Worm (Caenorhabditis elegans) whole organism, L3 larva: ENCODE data around the gene pfs-2.
A peak's percentile ranks its signal among the peaks of the same experiment; 100 is the strongest.

Experiments used
- R02D3.7 ChIP-seq: fragments of 150-350 bp; optimal IDR thresholded peaks from 2 replicates; lab custom pipeline; 2014; ENCODE audit warnings: missing biosample characterization, missing genetic modification characterization
- ZK546.5 ChIP-seq: sonication (generic microtip); optimal IDR thresholded peaks from 2 replicates; lab custom pipeline; 2017; ENCODE audit warnings: missing biosample characterization, missing genetic modification characterization
- aly-2 ChIP-seq: fragments of 150-350 bp; optimal IDR thresholded peaks from 2 replicates; lab custom pipeline; 2014; ENCODE audit warnings: missing biosample characterization, missing genetic modification characterization
- ama-1 ChIP-seq: fragments of 150-350 bp; optimal IDR thresholded peaks from 2 replicates; lab custom pipeline; 2018
- ceh-16 ChIP-seq: sonication (generic microtip); optimal IDR thresholded peaks from 2 replicates; lab custom pipeline; 2017; ENCODE audit warnings: missing biosample characterization, missing genetic modification characterization
- ceh-28 ChIP-seq: fragments of 150-350 bp; optimal IDR thresholded peaks from 2 replicates; lab custom pipeline; 2014; ENCODE audit warnings: missing biosample characterization, missing genetic modification reagents, missing genetic modification characterization
- ceh-82 ChIP-seq: fragments of 150-350 bp; optimal IDR thresholded peaks from 2 replicates; lab custom pipeline; 2014; ENCODE audit warnings: missing biosample characterization, missing genetic modification characterization
- ceh-9 ChIP-seq: sonication (generic microtip); optimal IDR thresholded peaks from 2 replicates; lab custom pipeline; 2018; ENCODE audit warnings: missing biosample characterization, missing genetic modification characterization
- daf-12 ChIP-seq: fragments of 150-350 bp; optimal IDR thresholded peaks from 2 replicates; lab custom pipeline; 2014; ENCODE audit warnings: missing biosample characterization, missing genetic modification reagents, missing genetic modification characterization
- egl-27 ChIP-seq: sonication (generic microtip); optimal IDR thresholded peaks from 4 replicates; lab custom pipeline; 2017; ENCODE audit warnings: missing biosample characterization, missing genetic modification reagents, missing genetic modification characterization
- egl-5 ChIP-seq: fragments of 150-350 bp; optimal IDR thresholded peaks from 2 replicates; lab custom pipeline; 2017; ENCODE audit warnings: missing biosample characterization, missing genetic modification reagents, missing genetic modification characterization, inconsistent platforms
- elt-1 ChIP-seq: fragments of 150-350 bp; optimal IDR thresholded peaks from 2 replicates; lab custom pipeline; 2014; ENCODE audit warnings: missing biosample characterization, missing genetic modification characterization
- elt-2 ChIP-seq: sonication (generic microtip); optimal IDR thresholded peaks from 2 replicates; lab custom pipeline; 2016; ENCODE audit warnings: missing genetic modification reagents, mild to moderate bottlenecking, missing genetic modification characterization, missing compliant biosample characterization
- elt-3 ChIP-seq, 3 experiments: fragments of 150-350 bp in 1 of 3; sonication (generic microtip) in 2 of 3; optimal IDR thresholded peaks; 2 replicates in 2 of 3; 4 replicates in 1 of 3; lab custom pipeline; 2014 to 2017; ENCODE audit warnings: missing biosample characterization in 3 of 3, missing genetic modification characterization in 3 of 3
- eor-1 ChIP-seq, 2 experiments: fragments of 150-350 bp; optimal IDR thresholded peaks; 2 replicates each; lab custom pipeline; 2014 to 2018; ENCODE audit warnings: missing biosample characterization in 2 of 2, missing genetic modification characterization in 2 of 2
- fkh-10 ChIP-seq: sonication (generic microtip); optimal IDR thresholded peaks from 2 replicates; lab custom pipeline; 2017; ENCODE audit warnings: missing biosample characterization, missing genetic modification reagents, missing genetic modification characterization
- fkh-2 ChIP-seq: fragments of 150-350 bp; optimal IDR thresholded peaks from 2 replicates; lab custom pipeline; 2014; ENCODE audit warnings: missing biosample characterization, missing genetic modification reagents, missing genetic modification characterization
- fos-1 ChIP-seq: fragments of 150-350 bp; optimal IDR thresholded peaks from 2 replicates; lab custom pipeline; 2014; ENCODE audit warnings: missing biosample characterization, missing genetic modification characterization
- hmg-11 ChIP-seq: sonication (generic microtip); optimal IDR thresholded peaks from 2 replicates; lab custom pipeline; 2016; ENCODE audit warnings: missing genetic modification characterization, missing compliant biosample characterization
- jun-1 ChIP-seq: fragments of 150-350 bp; optimal IDR thresholded peaks from 2 replicates; lab custom pipeline; 2014; ENCODE audit warnings: missing biosample characterization, missing genetic modification reagents, missing genetic modification characterization
- lin-15B ChIP-seq: fragments of 150-350 bp; optimal IDR thresholded peaks from 2 replicates; lab custom pipeline; 2014; ENCODE audit warnings: missing biosample characterization, missing genetic modification characterization
- lin-39 ChIP-seq: fragments of 150-350 bp; optimal IDR thresholded peaks from 2 replicates; lab custom pipeline; 2018; ENCODE audit warnings: missing biosample characterization, missing genetic modification reagents, missing genetic modification characterization
- lsy-12 ChIP-seq: sonication (generic microtip); optimal IDR thresholded peaks from 2 replicates; lab custom pipeline; 2016; ENCODE audit warnings: mild to moderate bottlenecking, missing genetic modification characterization, missing compliant biosample characterization
- mdl-1 ChIP-seq: fragments of 150-350 bp; optimal IDR thresholded peaks from 2 replicates; lab custom pipeline; 2014; ENCODE audit warnings: missing biosample characterization, missing genetic modification characterization
- mml-1 ChIP-seq: fragments of 150-350 bp; sonication (generic microtip); optimal IDR thresholded peaks from 3 replicates; lab custom pipeline; 2014; ENCODE audit warnings: missing biosample characterization, missing genetic modification characterization
- nfya-1 ChIP-seq: sonication (generic microtip); optimal IDR thresholded peaks from 2 replicates; lab custom pipeline; 2017; ENCODE audit warnings: missing genetic modification characterization, mild to moderate bottlenecking, missing compliant biosample characterization, antibody characterized with exemption, moderate library complexity; ENCODE audit not compliant: insufficient read depth
- nhr-11 ChIP-seq: fragments of 150-350 bp; optimal IDR thresholded peaks from 2 replicates; lab custom pipeline; 2014; ENCODE audit warnings: missing biosample characterization, missing genetic modification characterization
- nhr-12 ChIP-seq: fragments of 150-350 bp; optimal IDR thresholded peaks from 2 replicates; lab custom pipeline; 2014; ENCODE audit warnings: missing biosample characterization, missing genetic modification characterization
- nhr-23 ChIP-seq: fragments of 150-350 bp; optimal IDR thresholded peaks from 2 replicates; lab custom pipeline; 2014; ENCODE audit warnings: missing biosample characterization, missing genetic modification reagents, missing genetic modification characterization
- nhr-237 ChIP-seq: fragments of 150-350 bp; optimal IDR thresholded peaks from 2 replicates; lab custom pipeline; 2014; ENCODE audit warnings: missing biosample characterization, missing genetic modification characterization
- nhr-25 ChIP-seq: sonication (generic microtip); optimal IDR thresholded peaks from 2 replicates; lab custom pipeline; 2017; ENCODE audit warnings: missing biosample characterization, missing genetic modification characterization
- nhr-28 ChIP-seq: fragments of 150-350 bp; optimal IDR thresholded peaks from 2 replicates; lab custom pipeline; 2014; ENCODE audit warnings: missing biosample characterization, missing genetic modification characterization
- nhr-43 ChIP-seq: sonication (generic microtip); optimal IDR thresholded peaks from 2 replicates; lab custom pipeline; 2016; ENCODE audit warnings: mild to moderate bottlenecking, missing genetic modification characterization, missing compliant biosample characterization; ENCODE audit not compliant: poor library complexity, severe bottlenecking
- nhr-67 ChIP-seq: fragments of 150-350 bp; optimal IDR thresholded peaks from 2 replicates; lab custom pipeline; 2014; ENCODE audit warnings: missing biosample characterization, missing genetic modification characterization
- nhr-76 ChIP-seq: fragments of 150-350 bp; sonication (generic microtip); optimal IDR thresholded peaks from 5 replicates; lab custom pipeline; 2014; ENCODE audit warnings: missing biosample characterization, missing genetic modification characterization
- nhr-77 ChIP-seq: fragments of 150-350 bp; optimal IDR thresholded peaks from 2 replicates; lab custom pipeline; 2014; ENCODE audit warnings: missing biosample characterization, missing genetic modification characterization
- pha-4 ChIP-seq: fragments of 150-350 bp; optimal IDR thresholded peaks from 2 replicates; lab custom pipeline; 2014; ENCODE audit warnings: missing biosample characterization, missing genetic modification reagents, missing genetic modification characterization
- pqm-1 ChIP-seq: fragments of 150-350 bp; optimal IDR thresholded peaks from 2 replicates; lab custom pipeline; 2017; ENCODE audit warnings: missing biosample characterization, missing genetic modification characterization, inconsistent platforms
- sea-2 ChIP-seq: fragments of 150-350 bp; sonication (generic microtip); optimal IDR thresholded peaks from 4 replicates; lab custom pipeline; 2014; ENCODE audit warnings: missing biosample characterization, missing genetic modification reagents, missing genetic modification characterization
- skn-1 ChIP-seq: fragments of 150-350 bp; optimal IDR thresholded peaks from 2 replicates; lab custom pipeline; 2014; ENCODE audit warnings: missing biosample characterization, missing genetic modification characterization
- snpc-4 ChIP-seq: fragments of 150-350 bp; optimal IDR thresholded peaks from 2 replicates; lab custom pipeline; 2014; ENCODE audit warnings: missing biosample characterization, missing genetic modification characterization
- tbx-2 ChIP-seq: sonication (generic microtip); optimal IDR thresholded peaks from 2 replicates; lab custom pipeline; 2016; ENCODE audit warnings: mild to moderate bottlenecking, missing genetic modification characterization, missing compliant biosample characterization
- unc-39 ChIP-seq: sonication (generic microtip); optimal IDR thresholded peaks from 4 replicates; lab custom pipeline; 2017; ENCODE audit warnings: missing biosample characterization, missing genetic modification characterization
- unc-62 ChIP-seq: fragments of 150-350 bp; sonication (generic microtip); optimal IDR thresholded peaks from 4 replicates; lab custom pipeline; 2014; ENCODE audit warnings: missing biosample characterization, missing genetic modification reagents, missing genetic modification characterization
- zag-1 ChIP-seq: fragments of 150-350 bp; optimal IDR thresholded peaks from 2 replicates; lab custom pipeline; 2014; ENCODE audit warnings: missing biosample characterization, missing genetic modification characterization
- ztf-11 ChIP-seq: fragments of 150-350 bp; optimal IDR thresholded peaks from 2 replicates; lab custom pipeline; 2014; ENCODE audit warnings: missing biosample characterization, missing genetic modification characterization
- ztf-4 ChIP-seq: fragments of 150-350 bp; optimal IDR thresholded peaks from 2 replicates; lab custom pipeline; 2014; ENCODE audit warnings: missing biosample characterization, missing genetic modification characterization

pfs-2 gene

DNA sequence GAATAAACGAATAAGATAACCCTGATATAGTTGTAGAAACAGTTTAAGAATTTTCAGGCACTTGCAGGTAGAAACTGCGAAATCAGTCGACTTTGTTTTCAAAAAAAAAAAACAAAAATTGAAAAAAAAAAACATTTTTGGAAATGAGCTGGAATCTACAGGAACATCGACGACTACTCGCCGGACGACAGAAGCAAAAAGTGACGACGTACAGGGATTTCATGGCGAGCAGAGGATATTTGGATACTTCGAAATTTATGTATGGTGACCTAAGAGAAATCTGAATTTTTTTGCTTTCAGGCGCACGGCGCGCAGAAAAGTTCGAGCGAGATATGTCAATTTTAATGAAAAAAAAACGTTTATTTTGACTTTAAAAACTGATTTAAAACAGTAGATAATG is 42.9 kb downstream of the pfs-2 start:
- TF ChIP-seq nhr-237 (no peak), ama-1 (lab: Kevin White, UChicago) (peak; percentile 87)

DNA sequence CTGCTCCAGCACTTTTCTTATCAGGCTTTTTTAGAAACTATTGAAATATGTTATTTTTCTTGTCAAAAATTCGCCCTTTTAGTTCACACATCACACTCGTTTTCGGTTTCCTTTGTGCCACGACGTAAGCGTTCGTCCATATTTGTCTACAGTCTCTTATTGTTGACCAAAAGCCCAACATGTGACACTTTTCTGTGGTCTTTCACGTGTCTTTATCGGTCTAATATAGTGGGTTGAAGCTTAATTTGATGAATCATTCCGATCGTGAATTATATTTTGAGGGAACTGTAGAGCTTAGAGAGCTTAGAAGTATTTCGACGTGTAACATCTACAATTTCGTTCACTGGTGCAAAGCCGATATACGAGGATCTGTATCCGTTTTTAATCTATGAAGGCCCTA is 46.1 kb downstream of the pfs-2 start:
- TF ChIP-seq aly-2 (tag; lab: Kevin White, UChicago) = no peak
- TF ChIP-seq nhr-23 (tag; lab: Kevin White, UChicago) = peak; percentile 33
- peak; percentile 78 for TF ChIP-seq ama-1 (lab: Kevin White, UChicago)
- no peak for TF ChIP-seq egl-27
- no peak for TF ChIP-seq nhr-77
- TF ChIP-seq nhr-28 = no peak
- TF ChIP-seq tbx-2 (tag; lab: Kevin White, UChicago) = no peak
- no peak for TF ChIP-seq nhr-76 (tag; lab: Kevin White, UChicago)
- TF ChIP-seq hmg-11 (tag; lab: Kevin White, UChicago) = no peak
- TF ChIP-seq elt-2 (tag; lab: Kevin White, UChicago) = peak; percentile 52
- no peak for TF ChIP-seq ceh-82 (tag; lab: Kevin White, UChicago)
- TF ChIP-seq egl-5 = no peak
- TF ChIP-seq ZK546.5 (tag; lab: Kevin White, UChicago) = no peak
- TF ChIP-seq daf-12 (tag; lab: Kevin White, UChicago) = no peak
- no peak for TF ChIP-seq lsy-12
- no peak for TF ChIP-seq nhr-237
- no peak for TF ChIP-seq nhr-12 (tag; lab: Kevin White, UChicago)
- TF ChIP-seq elt-3 (tag; optimal IDR thresholded peaks at IDR 0.05; lab: Kevin White, UChicago) = no peak
- TF ChIP-seq ceh-28 (tag; lab: Kevin White, UChicago) = no peak
- no peak for TF ChIP-seq nhr-67 (tag; lab: Kevin White, UChicago)
- TF ChIP-seq mdl-1 (tag; lab: Kevin White, UChicago) = no peak
- TF ChIP-seq elt-1 (tag; lab: Kevin White, UChicago) = no peak
- TF ChIP-seq nhr-43 = peak; percentile 54
- TF ChIP-seq fkh-10 (GFP tag; lab: Kevin White, UChicago) = no peak
- no peak for TF ChIP-seq ztf-4 (tag; lab: Kevin White, UChicago)
- TF ChIP-seq nfya-1 (tag; lab: Kevin White, UChicago) = peak; percentile 3
- TF ChIP-seq unc-39 = no peak
- no peak for TF ChIP-seq lin-39
- TF ChIP-seq ceh-9 (tag; lab: Kevin White, UChicago) = no peak
- peak; percentile 91 for TF ChIP-seq pha-4 (tag; lab: Kevin White, UChicago)
- peak; percentile 38 for TF ChIP-seq nhr-25
- TF ChIP-seq sea-2 (GFP tag; lab: Kevin White, UChicago) = no peak
- no peak for TF ChIP-seq fos-1
- TF ChIP-seq snpc-4 (tag; lab: Kevin White, UChicago) = no peak
- peak; percentile 61 for TF ChIP-seq pqm-1 (tag; lab: Kevin White, UChicago)
- TF ChIP-seq ceh-16 = no peak
- TF ChIP-seq unc-62 (GFP tag; lab: Kevin White, UChicago) = no peak
- TF ChIP-seq skn-1 (tag; lab: Kevin White, UChicago) = no peak
- TF ChIP-seq R02D3.7 = no peak
- TF ChIP-seq fkh-2 (tag; lab: Kevin White, UChicago) = no peak
- TF ChIP-seq mml-1 (tag; lab: Kevin White, UChicago) = no peak
- TF ChIP-seq zag-1 (tag; lab: Kevin White, UChicago) = no peak
- no peak for TF ChIP-seq eor-1 (tag; optimal IDR thresholded peaks at IDR 0.05; lab: Kevin White, UChicago)
- TF ChIP-seq lin-15B (tag; lab: Kevin White, UChicago) = no peak
- peak; percentile 25 for TF ChIP-seq jun-1
- TF ChIP-seq ztf-11 = no peak
- no peak for TF ChIP-seq nhr-11 (tag; lab: Kevin White, UChicago)
